Worm (Caenorhabditis elegans): Measurements from ENCODE around the gene R57.2.

The R57.2 gene

ce11 chrX:299090-299489, 2.1 kb downstream of the R57.2 start:
- TF ChIP-seq C06A6.2 (GFP tag; conservative IDR thresholded peaks at IDR 0.05): no peak
- TF ChIP-seq nhr-80 (tag; optimal IDR thresholded peaks at IDR 0.05): peak; percentile 50

DNA sequence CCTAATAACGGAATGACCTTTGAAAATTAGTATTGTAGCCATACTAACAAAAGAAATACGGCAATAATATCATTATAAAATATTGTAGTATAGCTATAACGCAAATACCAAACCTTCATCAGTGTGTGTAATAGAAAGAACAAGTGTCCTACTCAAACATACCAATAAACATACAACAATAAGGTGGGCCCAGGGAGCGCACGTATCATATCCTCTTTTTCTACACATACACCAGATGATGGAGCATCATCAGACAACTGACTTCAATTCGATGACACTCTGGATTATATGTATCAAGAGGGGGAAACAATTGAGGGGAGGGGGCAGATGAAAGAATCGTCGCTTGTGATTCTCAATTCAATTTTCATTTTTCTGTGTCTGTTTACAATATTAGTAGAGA, 3.2 kb downstream of the R57.2 start:
- TF ChIP-seq aptf-3 (GFP tag; IDR thresholded peaks at IDR 0.05) (no peak), repo-1 (tag; optimal IDR thresholded peaks at IDR 0.05) (no peak), mxl-1 (tag; optimal IDR thresholded peaks at IDR 0.05) (no peak), athp-1 (tag; optimal IDR thresholded peaks at IDR 0.05) (no peak), bed-2 (GFP tag; IDR thresholded peaks at IDR 0.05) (no peak), K11D2.4 (GFP tag; IDR thresholded peaks at IDR 0.05) (no peak), T07F8.4 (tag; optimal IDR thresholded peaks at IDR 0.05) (no peak), nhr-90 (tag; optimal IDR thresholded peaks at IDR 0.05) (no peak), sdz-38 (tag; optimal IDR thresholded peaks at IDR 0.05) (no peak), lin-54 (GFP tag; optimal IDR thresholded peaks at IDR 0.05) (no peak), ets-4 (GFP tag; optimal IDR thresholded peaks at IDR 0.05) (no peak), Y56A3A.18 (GFP tag; IDR thresholded peaks at IDR 0.05) (no peak), gei-17 (GFP tag; optimal IDR thresholded peaks at IDR 0.05) (no peak), F22D6.2 (tag; optimal IDR thresholded peaks at IDR 0.05) (no peak), F37B4.10 (GFP tag; IDR thresholded peaks at IDR 0.05) (no peak), mes-4 (tag; optimal IDR thresholded peaks at IDR 0.05) (no peak)

DNA sequence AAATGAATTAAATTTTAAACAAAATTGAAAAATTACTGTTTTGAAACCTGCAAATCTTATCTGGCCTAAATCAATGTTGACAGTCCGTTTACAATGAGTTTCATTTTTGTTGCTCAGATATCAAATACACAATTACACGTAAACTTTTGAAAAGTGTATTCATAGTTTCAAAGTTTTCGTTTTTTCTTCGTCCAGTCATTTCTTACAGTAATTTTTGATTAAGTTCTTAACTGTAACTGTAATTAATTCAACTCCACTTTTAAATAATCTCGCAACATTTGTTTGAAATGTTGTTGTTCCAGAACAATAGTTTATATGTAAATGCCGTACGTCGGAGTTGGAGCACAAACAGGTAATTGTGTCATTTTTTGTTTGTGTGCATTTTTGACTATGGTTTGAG, 4.5 kb downstream of the R57.2 start, which contains the start of gene gcp-2.1:
Gene gcp-2.1 (plus strand): TSS at position 301 of the 400 bp plus-strand sequence.
- TF ChIP-seq ztf-3 (GFP tag; optimal IDR thresholded peaks at IDR 0.05): no peak
- no peak for TF ChIP-seq lin-40 (tag; optimal IDR thresholded peaks at IDR 0.05)
- TF ChIP-seq lin-35 (GFP tag; optimal IDR thresholded peaks at IDR 0.05): no peak
- no peak for TF ChIP-seq egrh-3 (GFP tag; IDR thresholded peaks at IDR 0.05)
- TF ChIP-seq Y67H2A.10 (GFP tag; conservative IDR thresholded peaks at IDR 0.05): no peak
- TF ChIP-seq ztf-22 (GFP tag; optimal IDR thresholded peaks at IDR 0.05): no peak
- TF ChIP-seq mel-28 (tag; optimal IDR thresholded peaks at IDR 0.05; ENCODE audit: borderline replicate concordance): no peak
- no peak for TF ChIP-seq egl-18 (GFP tag; IDR thresholded peaks at IDR 0.05)
- TF ChIP-seq snpc-1.3 (tag; optimal IDR thresholded peaks at IDR 0.05; ENCODE audit: insufficient read depth): no peak
- no peak for TF ChIP-seq attf-6 (GFP tag; IDR thresholded peaks at IDR 0.05)
- TF ChIP-seq unc-130 (GFP tag; optimal IDR thresholded peaks at IDR 0.05): no peak
- no peak for TF ChIP-seq B0336.3 (GFP tag; IDR thresholded peaks at IDR 0.05)
- no peak for TF ChIP-seq mcd-1 (GFP tag; IDR thresholded peaks at IDR 0.05)
- TF ChIP-seq F52B5.7 (tag; optimal IDR thresholded peaks at IDR 0.05): no peak
- TF ChIP-seq nhr-179 (tag; optimal IDR thresholded peaks at IDR 0.05): no peak
- TF ChIP-seq C06A6.2 (GFP tag; conservative IDR thresholded peaks at IDR 0.05): no peak
- no peak for TF ChIP-seq T07F8.4 (tag; optimal IDR thresholded peaks at IDR 0.05)

ce11 chrX:305057-305456, 8.0 kb downstream of the R57.2 start:
- TF ChIP-seq Y79H2A.3 (GFP tag; conservative IDR thresholded peaks at IDR 0.05) (no peak), tbp1 (GFP tag; optimal IDR thresholded peaks at IDR 0.05) (no peak), attf-6 (GFP tag; IDR thresholded peaks at IDR 0.05) (no peak), Y67H2A.10 (GFP tag; conservative IDR thresholded peaks at IDR 0.05) (no peak), egl-18 (GFP tag; IDR thresholded peaks at IDR 0.05) (no peak), ztf-6 (GFP tag; IDR thresholded peaks at IDR 0.05) (no peak), D2030.7 (GFP tag; IDR thresholded peaks at IDR 0.05) (no peak), lsl-1 (GFP tag; optimal IDR thresholded peaks at IDR 0.05) (no peak), ztf-26 (tag; optimal IDR thresholded peaks at IDR 0.05) (no peak), fkh-3 (tag; optimal IDR thresholded peaks at IDR 0.05) (no peak), hrde-1 (tag; optimal IDR thresholded peaks at IDR 0.05; ENCODE audit: borderline replicate concordance) (no peak), cebp-1 (GFP tag; IDR thresholded peaks at IDR 0.05) (no peak), cebp-1 (tag; optimal IDR thresholded peaks at IDR 0.05) (no peak), Y95B8A.8 (GFP tag; IDR thresholded peaks at IDR 0.05) (no peak), ceh-100 (GFP tag; IDR thresholded peaks at IDR 0.05) (no peak), lag-1 (GFP tag; IDR thresholded peaks at IDR 0.05) (no peak), chd-7 (tag; optimal IDR thresholded peaks at IDR 0.05) (no peak)
